Fruit fly (Drosophila melanogaster) whole organism, wandering third instar larva: ENCODE results near the gene CG32767.
A peak's percentile ranks its signal among the peaks of the same experiment; 100 is the strongest.

ENCODE experiments used
- Abd-B ChIP-seq: fragments of >200 bp; optimal IDR thresholded peaks from 2 replicates; lab custom pipeline; 2017; ENCODE audit warnings: missing biosample characterization, missing genetic modification characterization
- Dfd ChIP-seq: fragments of >200 bp; optimal IDR thresholded peaks from 2 replicates; lab custom pipeline; 2017; ENCODE audit warnings: missing biosample characterization, missing genetic modification characterization
- Hr78 ChIP-seq: fragments of >200 bp; optimal IDR thresholded peaks from 2 replicates; lab custom pipeline; 2017; ENCODE audit warnings: missing biosample characterization, missing genetic modification characterization
- Mio ChIP-seq: sonication (Bioruptor generic); optimal IDR thresholded peaks from 2 replicates; lab custom pipeline; 2016; ENCODE audit warnings: missing biosample characterization, missing genetic modification characterization
- Myc ChIP-seq: fragments of >200 bp; optimal IDR thresholded peaks from 2 replicates; lab custom pipeline; 2017
- ey ChIP-seq: fragments of 200-800 bp; sonication (Bioruptor generic); optimal IDR thresholded peaks from 2 replicates; lab custom pipeline; 2016; ENCODE audit warnings: missing biosample characterization, missing genetic modification characterization
- h ChIP-seq: fragments of 200-800 bp; sonication (Bioruptor generic); optimal IDR thresholded peaks from 3 replicates; lab custom pipeline; 2016; ENCODE audit warnings: missing biosample characterization, mild to moderate bottlenecking, missing genetic modification characterization
- rgr ChIP-seq: fragments of 200-800 bp; sonication (Bioruptor generic); optimal IDR thresholded peaks from 3 replicates; lab custom pipeline; 2016; ENCODE audit warnings: missing biosample characterization, mild to moderate bottlenecking, missing genetic modification characterization
- tai ChIP-seq: sonication (Bioruptor generic); optimal IDR thresholded peaks from 2 replicates; lab custom pipeline; 2016; ENCODE audit warnings: missing biosample characterization, missing genetic modification characterization
- usp ChIP-seq: fragments of >200 bp; optimal IDR thresholded peaks from 2 replicates; lab custom pipeline; 2017; ENCODE audit warnings: missing biosample characterization, missing genetic modification characterization

- TF ChIP-seq Mio (no peak), ey (GFP tag; lab: Kevin White, UChicago) (no peak), tai (no peak), Abd-B (GFP tag; lab: Kevin White, UChicago) (no peak), usp (no peak), rgr (peak; percentile 15), Dfd (GFP tag; lab: Kevin White, UChicago) (no peak), Myc (no peak), Hr78 (no peak), h (GFP tag; lab: Kevin White, UChicago) (peak; percentile 2)
These were observed 46.2 kb downstream of the CG32767 start for dm6 chrX:5038411-5038810.
